Worm (Caenorhabditis elegans): ENCODE data around the gene srx-115.
"Not testable (repeated sequence)": the region's sequence is repeated elsewhere in the genome, so short reads cannot be mapped to it uniquely, and the experiment has no call there.

Gene srx-115

ce11 chrV:8805047-8805446, 33.3 kb downstream of the srx-115 start:
- TF ChIP-seq efl-1 (optimal IDR thresholded peaks at IDR 0.05), result no peak
- TF ChIP-seq efl-1 (GFP tag; optimal IDR thresholded peaks at IDR 0.05 in 1 of 2), result no peak
- peak; percentile 78 for TF ChIP-seq lin-14 (GFP tag; optimal IDR thresholded peaks at IDR 0.05)
- no peak for TF ChIP-seq alr-1 (tag; optimal IDR thresholded peaks at IDR 0.05; ENCODE audit: borderline replicate concordance)
- peak; percentile 81 for TF ChIP-seq ces-1 (GFP tag; optimal IDR thresholded peaks at IDR 0.05)
- no peak for TF ChIP-seq ceh-88 (GFP tag; IDR thresholded peaks at IDR 0.05)
- no peak for TF ChIP-seq nhr-76 (tag; optimal IDR thresholded peaks at IDR 0.05)
- TF ChIP-seq nhr-19 (GFP tag; conservative IDR thresholded peaks at IDR 0.05), result no peak
- TF ChIP-seq unc-62 (GFP tag; optimal IDR thresholded peaks at IDR 0.05), result no peak
- no peak for TF ChIP-seq hlh-4 (tag; optimal IDR thresholded peaks at IDR 0.05)
- TF ChIP-seq unc-130 (tag; optimal IDR thresholded peaks at IDR 0.05), result no peak
- TF ChIP-seq C04F5.9 (tag; optimal IDR thresholded peaks at IDR 0.05), result no peak
- TF ChIP-seq snpc-4 (tag; optimal IDR thresholded peaks at IDR 0.05), result no peak
- peak; percentile 40 for TF ChIP-seq nhr-71 (tag; optimal IDR thresholded peaks at IDR 0.05)
- TF ChIP-seq nhr-77 (tag; optimal IDR thresholded peaks at IDR 0.05), result no peak
- no peak for TF ChIP-seq jun-1 (tag; optimal IDR thresholded peaks at IDR 0.05)
- no peak for TF ChIP-seq mab-9 (GFP tag; IDR thresholded peaks at IDR 0.05)
- no peak for TF ChIP-seq egl-13 (tag; optimal IDR thresholded peaks at IDR 0.05)
- no peak for TF ChIP-seq aly-2 (tag; optimal IDR thresholded peaks at IDR 0.05)
- peak; percentile 80 for TF ChIP-seq tbx-2 (tag; optimal IDR thresholded peaks at IDR 0.05)
- TF ChIP-seq zip-4 (GFP tag; optimal IDR thresholded peaks at IDR 0.05), result no peak

ce11 chrV:8819855-8820254, 48.2 kb downstream of the srx-115 start, which contains the start of gene rpm-1:
TSS of gene rpm-1 (minus strand) at chrV:8819955.
- TF ChIP-seq pag-3 (tag; optimal IDR thresholded peaks at IDR 0.05; ENCODE audit: borderline replicate concordance, insufficient read depth); nhr-76 (tag; optimal IDR thresholded peaks at IDR 0.05); fkh-4 (tag; optimal IDR thresholded peaks at IDR 0.05; ENCODE audit: borderline replicate concordance): not testable (repeated sequence)
